Worm (Caenorhabditis elegans) whole organism, L1 larva: Measurements from ENCODE around the gene R09H10.7.

Source experiments
- elt-3 ChIP-seq, 6 experiments: fragments of 150-350 bp in 1 of 6; sonication (generic microtip); optimal IDR thresholded peaks; 2 replicates each; lab custom pipeline; 2017 to 2018; ENCODE audit warnings: missing biosample characterization in 6 of 6, missing genetic modification characterization in 6 of 6, inconsistent platforms in 1 of 6
- ets-5 ChIP-seq: fragments of 200-800 bp; sonication (Bioruptor generic); IDR thresholded peaks from 2 replicates; pipeline ENCODE4 v1.3.6; 2022; ENCODE audit warnings: missing genetic modification characterization, missing compliant biosample characterization
- fos-1 ChIP-seq: fragments of 150-350 bp; optimal IDR thresholded peaks from 2 replicates; lab custom pipeline; 2014; ENCODE audit warnings: missing biosample characterization, missing genetic modification characterization
- grh-1 ChIP-seq: fragments of 200-800 bp; sonication (Bioruptor generic); IDR thresholded peaks from 2 replicates; pipeline ENCODE4 v1.3.6; 2022; ENCODE audit warnings: missing genetic modification reagents, missing genetic modification characterization, missing compliant biosample characterization
- lin-13 ChIP-seq: fragments of 150-350 bp; optimal IDR thresholded peaks from 2 replicates; lab custom pipeline; 2014; ENCODE audit warnings: missing biosample characterization, missing genetic modification reagents, missing genetic modification characterization
- lin-39 ChIP-seq: fragments of 150-350 bp; optimal IDR thresholded peaks from 2 replicates; lab custom pipeline; 2014; ENCODE audit warnings: missing biosample characterization, missing genetic modification reagents, missing genetic modification characterization
- lsy-2 ChIP-seq, 2 experiments: fragments of 150-350 bp; optimal IDR thresholded peaks; 2 replicates each; lab custom pipeline; 2014; ENCODE audit warnings: missing biosample characterization in 2 of 2, missing genetic modification characterization in 2 of 2
- mdl-1 ChIP-seq, 2 experiments: fragments of 150-350 bp; optimal IDR thresholded peaks; 2 replicates each; lab custom pipeline; 2014 to 2017; ENCODE audit warnings: missing biosample characterization in 2 of 2, missing genetic modification characterization in 2 of 2, inconsistent platforms in 1 of 2
- nhr-237 ChIP-seq: fragments of 150-350 bp; optimal IDR thresholded peaks from 2 replicates; lab custom pipeline; 2014; ENCODE audit warnings: missing biosample characterization, missing genetic modification characterization
- nhr-77 ChIP-seq: fragments of 150-350 bp; optimal IDR thresholded peaks from 2 replicates; lab custom pipeline; 2014; ENCODE audit warnings: missing biosample characterization, missing genetic modification characterization
- pax-3 ChIP-seq: fragments of 200-800 bp; sonication (Bioruptor generic); optimal IDR thresholded peaks from 2 replicates; lab custom pipeline; 2018; ENCODE audit warnings: mild to moderate bottlenecking, missing genetic modification characterization, moderate library complexity, missing compliant biosample characterization
- pqm-1 ChIP-seq: sonication (generic microtip); optimal IDR thresholded peaks from 3 replicates; lab custom pipeline; 2017; ENCODE audit warnings: missing biosample characterization, missing genetic modification characterization
- tbx-2 ChIP-seq: sonication (generic microtip); optimal IDR thresholded peaks from 2 replicates; lab custom pipeline; 2016; ENCODE audit warnings: missing genetic modification characterization, missing compliant biosample characterization
- ztf-4 ChIP-seq: fragments of 150-350 bp; optimal IDR thresholded peaks from 2 replicates; lab custom pipeline; 2014; ENCODE audit warnings: missing biosample characterization, missing genetic modification characterization

ce11 chrIV:10661072-10661471 lies 40.2 kb downstream of the R09H10.7 start:
- no peak for TF ChIP-seq pqm-1
- TF ChIP-seq pax-3 (tag; lab: Kevin White, UChicago) = no peak
- TF ChIP-seq ztf-4 (tag; lab: Kevin White, UChicago) = no peak
- no peak for TF ChIP-seq lsy-2 (tag; optimal IDR thresholded peaks at IDR 0.05; lab: Kevin White, UChicago)
- TF ChIP-seq ets-5 (GFP tag; lab: Robert Waterston, UW) = no peak
- no peak for TF ChIP-seq tbx-2 (tag; lab: Kevin White, UChicago)
- no peak for TF ChIP-seq lin-39
- TF ChIP-seq nhr-237 (tag; lab: Kevin White, UChicago) = no peak
- TF ChIP-seq elt-3 (tag; optimal IDR thresholded peaks at IDR 0.05; lab: Kevin White, UChicago) = no peak
- no peak for TF ChIP-seq mdl-1 (tag; optimal IDR thresholded peaks at IDR 0.05; lab: Kevin White, UChicago)
- no peak for TF ChIP-seq fos-1 (tag; lab: Kevin White, UChicago)
- TF ChIP-seq lin-13 (GFP tag; lab: Kevin White, UChicago) = no peak
- no peak for TF ChIP-seq nhr-77 (tag; lab: Kevin White, UChicago)
- no peak for TF ChIP-seq grh-1 (GFP tag; lab: Robert Waterston, UW)
